Fruit fly (Drosophila melanogaster) whole organism, embryonic: ENCODE measurements around the gene rdo.

ENCODE experiments used
- CG10979 ChIP-seq: fragments of 200-800 bp; sonication (Bioruptor generic); optimal IDR thresholded peaks from 2 replicates; lab custom pipeline; 2018; ENCODE audit warnings: missing biosample characterization, mild to moderate bottlenecking, missing genetic modification characterization, moderate library complexity
- CG11560 ChIP-seq: fragments of 200-800 bp; sonication (Bioruptor generic); IDR thresholded peaks from 3 replicates; pipeline ENCODE4 v1.3.6; 2022; ENCODE audit warnings: missing biosample characterization, missing genetic modification characterization
- CG11696 ChIP-seq: fragments of 200-800 bp; sonication (Bioruptor generic); IDR thresholded peaks from 2 replicates; pipeline ENCODE4 v1.3.6; 2022; ENCODE audit warnings: missing biosample characterization, missing genetic modification characterization
- CG12769 ChIP-seq: fragments of 200-800 bp; sonication (Bioruptor generic); optimal IDR thresholded peaks from 2 replicates; lab custom pipeline; 2019; ENCODE audit warnings: missing biosample characterization, mild to moderate bottlenecking, missing genetic modification characterization, moderate library complexity
- CG14860 ChIP-seq: fragments of 200-800 bp; sonication (Bioruptor generic); IDR thresholded peaks from 3 replicates; pipeline ENCODE4 v1.3.6; 2022; ENCODE audit warnings: missing biosample characterization, missing genetic modification characterization; ENCODE audit not compliant: partially characterized antibody
- CG1832 ChIP-seq: fragments of 200-800 bp; sonication (Bioruptor generic); optimal IDR thresholded peaks from 2 replicates; lab custom pipeline; 2017; ENCODE audit warnings: missing biosample characterization, mild to moderate bottlenecking, missing genetic modification characterization, inconsistent platforms
- CG2120 ChIP-seq: fragments of 200-800 bp; sonication (Bioruptor generic); optimal IDR thresholded peaks from 3 replicates; lab custom pipeline; 2016; ENCODE audit warnings: missing biosample characterization, missing genetic modification characterization
- CG2202 ChIP-seq: fragments of 200-800 bp; sonication (Bioruptor generic); optimal IDR thresholded peaks from 2 replicates; lab custom pipeline; 2018; ENCODE audit warnings: missing biosample characterization, mild to moderate bottlenecking, missing genetic modification characterization
- CG4730 ChIP-seq: fragments of 200-800 bp; sonication (Bioruptor generic); IDR thresholded peaks from 2 replicates; pipeline ENCODE4 v1.3.6; 2022; ENCODE audit warnings: missing biosample characterization, missing genetic modification characterization
- CG8478 ChIP-seq: fragments of >200 bp; optimal IDR thresholded peaks from 2 replicates; lab custom pipeline; 2018
- CG9727 ChIP-seq: fragments of 200-800 bp; sonication (Bioruptor generic); optimal IDR thresholded peaks from 3 replicates; lab custom pipeline; 2017; ENCODE audit warnings: missing biosample characterization, mild to moderate bottlenecking, missing genetic modification characterization
- CTCF ChIP-seq: fragments of 200-800 bp; sonication (Bioruptor generic); optimal IDR thresholded peaks from 2 replicates; lab custom pipeline; 2017; ENCODE audit warnings: missing biosample characterization, mild to moderate bottlenecking, missing genetic modification characterization, moderate library complexity
- Dad ChIP-seq: fragments of 200-800 bp; sonication (Bioruptor generic); optimal IDR thresholded peaks from 3 replicates; lab custom pipeline; 2016; ENCODE audit warnings: missing biosample characterization, missing genetic modification characterization
- Elba2 ChIP-seq: fragments of 200-800 bp; sonication (Bioruptor generic); optimal IDR thresholded peaks from 3 replicates; lab custom pipeline; 2016; ENCODE audit warnings: missing biosample characterization, missing genetic modification characterization
- Ets65A ChIP-seq: fragments of 200-800 bp; sonication (Bioruptor generic); peaks from one replicate; lab custom pipeline; 2016; ENCODE audit warnings: missing biosample characterization, missing genetic modification characterization
- HmgZ ChIP-seq: fragments of 200-800 bp; sonication (Bioruptor generic); optimal IDR thresholded peaks from 2 replicates; lab custom pipeline; 2018; ENCODE audit warnings: missing biosample characterization, mild to moderate bottlenecking, missing genetic modification characterization
- Mrtf ChIP-seq: fragments of 200-800 bp; sonication (Bioruptor generic); IDR thresholded peaks from 3 replicates; pipeline ENCODE4 v1.3.6; 2022; ENCODE audit warnings: missing biosample characterization, missing genetic modification characterization
- NK7.1 ChIP-seq: fragments of 200-800 bp; sonication (Bioruptor generic); optimal IDR thresholded peaks from 3 replicates; lab custom pipeline; 2016; ENCODE audit warnings: missing biosample characterization, missing genetic modification characterization
- Oaz ChIP-seq: fragments of 200-800 bp; sonication (Bioruptor generic); IDR thresholded peaks from 2 replicates; pipeline ENCODE4 v1.3.6; 2022; ENCODE audit warnings: missing biosample characterization, missing genetic modification characterization
- Ptx1 ChIP-seq: fragments of 200-800 bp; sonication (Bioruptor generic); IDR thresholded peaks from 2 replicates; pipeline ENCODE4 v1.3.6; 2022; ENCODE audit warnings: missing biosample characterization, missing genetic modification characterization
- Sry-δ ChIP-seq: fragments of 200-800 bp; sonication (Bioruptor generic); optimal IDR thresholded peaks from 2 replicates; lab custom pipeline; 2016; ENCODE audit warnings: missing biosample characterization, missing genetic modification characterization
- YL-1 ChIP-seq: fragments of 200-800 bp; sonication (Bioruptor generic); optimal IDR thresholded peaks from 3 replicates; lab custom pipeline; 2017; ENCODE audit warnings: missing biosample characterization, mild to moderate bottlenecking, missing genetic modification characterization
- ara ChIP-seq: fragments of 200-800 bp; sonication (Bioruptor generic); IDR thresholded peaks from 2 replicates; pipeline ENCODE4 v1.3.6; 2022; ENCODE audit warnings: missing biosample characterization, missing genetic modification characterization
- ase ChIP-seq: fragments of 200-800 bp; sonication (Bioruptor generic); IDR thresholded peaks from 3 replicates; pipeline ENCODE4 v1.3.6; 2022; ENCODE audit warnings: missing biosample characterization, missing genetic modification characterization
- bbx ChIP-seq: fragments of 200-800 bp; sonication (Bioruptor generic); IDR thresholded peaks from 2 replicates; pipeline ENCODE4 v1.3.6; 2022; ENCODE audit warnings: missing biosample characterization, missing genetic modification characterization; ENCODE audit not compliant: partially characterized antibody
- crol ChIP-seq: fragments of 200-800 bp; sonication (Bioruptor generic); IDR thresholded peaks from 2 replicates; pipeline ENCODE4 v1.3.6; 2022; ENCODE audit warnings: missing biosample characterization, missing genetic modification characterization
- ewg ChIP-seq: fragments of 200-800 bp; sonication (Bioruptor generic); optimal IDR thresholded peaks from 3 replicates; lab custom pipeline; 2017; ENCODE audit warnings: mild to moderate bottlenecking, missing biosample characterization, missing genetic modification reagents, missing genetic modification characterization
- gsb ChIP-seq: fragments of 200-800 bp; sonication (Bioruptor generic); IDR thresholded peaks from 2 replicates; pipeline ENCODE4 v1.3.6; 2022; ENCODE audit warnings: missing biosample characterization, missing genetic modification characterization
- gt ChIP-seq: fragments of 200-800 bp; sonication (Bioruptor generic); IDR thresholded peaks from 2 replicates; pipeline ENCODE4 v1.3.6; 2022; ENCODE audit warnings: missing biosample characterization, missing genetic modification characterization
- hkb ChIP-seq, 2 experiments: fragments of 200-800 bp in 1 of 2; fragments of >200 bp in 1 of 2; sonication (Bioruptor generic) in 1 of 2; IDR thresholded peaks in 1 of 2; optimal IDR thresholded peaks in 1 of 2; 2 replicates each; pipeline versions ENCODE4 v1.3.6 to Lab custom; 2017 to 2022; ENCODE audit warnings: missing biosample characterization in 1 of 2, missing genetic modification characterization in 1 of 2
- lbe ChIP-seq: fragments of 200-800 bp; sonication (Bioruptor generic); optimal IDR thresholded peaks from 2 replicates; lab custom pipeline; 2016; ENCODE audit warnings: missing biosample characterization, mild to moderate bottlenecking, missing genetic modification characterization
- lilli ChIP-seq: fragments of 200-800 bp; sonication (Bioruptor generic); optimal IDR thresholded peaks from 3 replicates; lab custom pipeline; 2016; ENCODE audit warnings: missing biosample characterization, missing genetic modification characterization
- lola ChIP-seq, 3 experiments: fragments of >200 bp in 2 of 3; fragments of 200-800 bp in 1 of 3; sonication (Bioruptor generic) in 1 of 3; optimal IDR thresholded peaks; 2 replicates each; lab custom pipeline; 2017 to 2019; ENCODE audit warnings: missing biosample characterization in 3 of 3, missing genetic modification characterization in 3 of 3, mild to moderate bottlenecking in 1 of 3, moderate library complexity in 1 of 3
- org-1 ChIP-seq: fragments of 200-800 bp; sonication (Bioruptor generic); optimal IDR thresholded peaks from 2 replicates; lab custom pipeline; 2017; ENCODE audit warnings: missing biosample characterization, missing genetic modification characterization
- repo ChIP-seq: fragments of 200-800 bp; sonication (Bioruptor generic); optimal IDR thresholded peaks from 2 replicates; lab custom pipeline; 2016; ENCODE audit warnings: missing biosample characterization, missing genetic modification characterization
- scrt ChIP-seq: fragments of 200-800 bp; sonication (Bioruptor generic); optimal IDR thresholded peaks from 2 replicates; lab custom pipeline; 2018; ENCODE audit warnings: missing biosample characterization, mild to moderate bottlenecking, missing genetic modification characterization, moderate library complexity
- sens ChIP-seq: fragments of 200-800 bp; sonication (Bioruptor generic); peaks from one replicate; lab custom pipeline; 2016; ENCODE audit warnings: missing biosample characterization, missing genetic modification characterization
- tll ChIP-seq, 2 experiments: fragments of 200-800 bp in 1 of 2; fragments of >200 bp in 1 of 2; sonication (Bioruptor generic) in 1 of 2; optimal IDR thresholded peaks; 2 replicates each; lab custom pipeline; 2017 to 2019; ENCODE audit warnings: missing biosample characterization in 2 of 2, missing genetic modification characterization in 2 of 2, mild to moderate bottlenecking in 1 of 2, moderate library complexity in 1 of 2
- tna ChIP-seq: fragments of 200-800 bp; sonication (Bioruptor generic); IDR thresholded peaks from 2 replicates; pipeline ENCODE4 v1.3.6; 2022; ENCODE audit warnings: missing biosample characterization, missing genetic modification characterization; ENCODE audit not compliant: partially characterized antibody
- vfl ChIP-seq: fragments of 200-800 bp; sonication (Bioruptor generic); optimal IDR thresholded peaks from 2 replicates; lab custom pipeline; 2016; ENCODE audit warnings: missing biosample characterization, missing genetic modification characterization

Gene rdo

DNA sequence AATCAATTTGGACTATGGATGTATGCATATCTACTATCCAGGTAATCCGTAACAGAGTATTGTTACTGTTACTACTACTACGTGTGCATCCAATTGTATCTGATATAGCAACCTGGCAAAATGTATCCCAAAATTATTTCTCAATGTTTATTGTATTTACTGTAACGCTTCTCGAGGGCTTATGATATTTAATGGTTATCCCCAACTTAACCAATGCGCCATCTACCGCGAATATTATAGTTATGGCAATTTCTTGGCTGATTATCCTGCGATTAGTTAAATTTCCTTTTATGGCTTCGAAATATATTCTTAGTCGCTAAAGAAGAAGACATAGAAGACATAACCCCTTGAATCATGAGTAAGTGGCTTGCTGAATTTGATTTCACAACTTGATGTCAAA lies 48.5 kb upstream of the rdo start:
- TF ChIP-seq CTCF (peak; percentile 75), CG10979 (tag; lab: Kevin White, UChicago) (peak; percentile 64), Dad (GFP tag; lab: Kevin White, UChicago) (no peak)

DNA sequence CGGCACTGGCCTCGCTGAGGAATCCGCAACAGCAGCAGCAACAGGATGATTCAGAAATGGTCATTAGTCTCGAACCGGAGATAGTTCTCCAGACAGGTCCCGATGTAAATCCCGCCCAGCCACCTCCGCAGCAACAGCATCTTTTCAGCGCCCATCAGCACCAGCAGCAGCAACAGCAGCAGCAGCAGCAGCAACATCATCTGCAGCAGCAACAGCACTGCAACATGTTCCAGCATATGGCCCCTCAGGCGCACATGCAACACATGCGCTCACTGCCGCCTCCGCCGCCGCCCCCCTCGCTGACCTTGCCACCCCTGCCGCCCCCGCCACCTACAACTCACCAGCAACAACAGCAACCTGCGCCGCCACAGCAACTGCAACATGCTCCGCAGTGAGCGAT lies 39.2 kb upstream of the rdo start:
- TF ChIP-seq lbe (GFP tag; lab: Kevin White, UChicago) (no peak), Mrtf (GFP tag; lab: Robert Waterston, UW) (0 out of 3 replicates have a peak, but pooled peaks have one; percentile 25), crol (GFP tag; lab: Robert Waterston, UW) (peak; percentile 35; the same call in 1 of the 2 replicates)
- TF ChIP-seq, all 482 proteins: peak for 2

DNA sequence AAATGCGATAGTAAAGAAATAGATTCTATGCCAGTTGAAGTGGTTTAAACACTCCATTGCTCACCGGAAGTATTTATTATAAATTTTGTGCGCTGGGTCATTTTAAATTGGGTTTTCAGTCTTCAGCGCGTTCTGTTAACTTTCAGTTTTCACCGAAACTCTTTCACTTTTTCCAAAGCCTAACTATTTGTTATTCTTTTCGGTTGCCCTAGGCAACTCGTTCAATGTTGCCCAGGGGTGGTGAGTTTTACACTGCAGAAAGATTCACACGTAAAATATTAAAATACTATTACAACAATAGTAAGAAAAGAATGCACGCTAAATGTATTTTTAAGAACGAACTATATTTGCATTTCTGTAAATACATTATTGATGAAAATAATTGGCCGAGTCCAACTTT lies 29.8 kb upstream of the rdo start, which contains the start of gene btv:
Gene btv, minus strand, starts transcription at position 101 of the 400 bp plus-strand sequence.
- TF ChIP-seq repo (no peak), CG2120 (GFP tag; lab: Kevin White, UChicago) (no peak), lilli (GFP tag; lab: Kevin White, UChicago) (no peak), gsb (GFP tag; lab: Robert Waterston, UW) (no peak), sens (GFP tag; lab: Kevin White, UChicago) (peak; percentile 56), CG1832 (no peak)
- TF ChIP-seq, all 482 proteins: peak for 1

DNA sequence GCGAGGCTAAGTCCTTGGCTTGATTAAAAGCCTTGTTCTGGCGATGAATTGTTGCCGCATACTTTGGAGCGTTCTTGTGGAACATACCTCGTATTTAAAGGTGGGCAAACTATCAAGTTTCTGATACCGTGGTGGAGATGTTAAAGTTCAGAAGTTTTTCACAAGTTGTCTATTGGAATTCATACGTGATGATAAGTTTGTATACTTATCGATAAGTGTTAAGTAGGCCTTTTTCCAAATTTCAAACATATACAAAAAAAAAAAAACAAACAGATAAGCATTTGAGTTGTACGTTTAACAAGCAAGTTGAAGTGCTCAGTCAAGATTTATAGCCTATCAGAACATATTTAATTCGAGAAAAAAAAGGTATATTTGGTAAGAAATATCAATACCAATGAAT lies 26.1 kb upstream of the rdo start, which contains the start of gene CG5681:
Gene CG5681, plus strand, starts transcription at position 301 of the 400 bp plus-strand sequence.
- TF ChIP-seq Ptx1 (no peak), lilli (GFP tag; lab: Kevin White, UChicago) (no peak), Ets65A (peak; percentile 79)

DNA sequence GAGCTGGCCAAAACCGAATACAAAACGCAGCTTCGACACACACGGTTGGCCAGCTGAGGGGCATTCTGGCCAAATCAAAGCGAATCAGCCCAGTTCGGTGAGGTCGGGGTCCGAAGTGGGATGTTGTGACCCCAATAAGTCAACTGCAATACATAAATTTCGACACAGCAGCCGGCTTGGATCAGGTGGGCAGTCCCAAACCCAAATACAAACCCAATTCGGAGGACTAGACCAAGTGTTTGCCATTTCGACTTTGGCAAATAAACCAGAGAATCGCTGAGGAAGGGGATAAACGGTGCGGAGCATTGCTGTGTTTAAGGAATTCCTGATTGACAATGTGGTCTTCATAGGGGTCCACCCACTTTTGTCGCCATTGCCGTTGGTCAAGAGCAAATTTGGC lies 23.2 kb upstream of the rdo start:
- TF ChIP-seq YL-1 (GFP tag; lab: Kevin White, UChicago) (no peak), sens (GFP tag; lab: Kevin White, UChicago) (peak; percentile 29), CG8478 (lab: Kevin White, UChicago) (peak; percentile 77), lola (GFP tag; optimal IDR thresholded peaks at IDR 0.05; lab: Kevin White, UChicago) (no peak), HmgZ (tag; lab: Kevin White, UChicago) (no peak), hkb (optimal IDR thresholded peaks at IDR 0.05; lab: Kevin White, UChicago) (peak; percentile 60), hkb (GFP tag; IDR thresholded peaks at IDR 0.05; lab: Robert Waterston, UW) (no peak), Oaz (GFP tag; lab: Robert Waterston, UW) (no peak), CG9727 (GFP tag; lab: Kevin White, UChicago) (no peak), CG14860 (GFP tag; lab: Robert Waterston, UW) (0 out of 3 replicates have a peak, but pooled peaks have one; percentile 22)

DNA sequence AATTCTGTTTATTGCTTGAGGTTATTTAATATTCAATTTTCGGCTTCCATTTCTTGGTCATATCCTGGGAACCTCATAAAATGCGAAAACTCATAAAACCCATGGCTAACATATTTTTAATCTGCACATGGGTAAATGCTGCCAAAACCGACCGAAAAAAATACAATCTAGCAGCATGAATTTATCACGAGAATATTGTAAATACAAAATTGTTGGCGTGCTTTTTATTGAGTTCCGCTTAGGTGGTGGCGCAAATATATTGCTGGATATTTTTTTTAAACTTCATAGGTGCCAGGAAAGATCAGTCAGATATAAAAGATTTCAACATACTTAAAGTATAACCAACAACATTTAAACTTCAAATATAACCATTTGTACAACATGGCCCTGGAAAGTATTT lies 22.1 kb upstream of the rdo start, which contains the start of gene Prosbeta5R2:
Gene Prosbeta5R2, plus strand, starts transcription at position 301 of the 400 bp plus-strand sequence.
- TF ChIP-seq tna (GFP tag; lab: Robert Waterston, UW): no peak
- TF ChIP-seq bbx (GFP tag; lab: Robert Waterston, UW): no peak
- no peak for TF ChIP-seq gt (GFP tag; lab: Robert Waterston, UW)
- no peak for TF ChIP-seq CG4730 (GFP tag; lab: Robert Waterston, UW)
- peak; percentile 48 for TF ChIP-seq sens (GFP tag; lab: Kevin White, UChicago)

DNA sequence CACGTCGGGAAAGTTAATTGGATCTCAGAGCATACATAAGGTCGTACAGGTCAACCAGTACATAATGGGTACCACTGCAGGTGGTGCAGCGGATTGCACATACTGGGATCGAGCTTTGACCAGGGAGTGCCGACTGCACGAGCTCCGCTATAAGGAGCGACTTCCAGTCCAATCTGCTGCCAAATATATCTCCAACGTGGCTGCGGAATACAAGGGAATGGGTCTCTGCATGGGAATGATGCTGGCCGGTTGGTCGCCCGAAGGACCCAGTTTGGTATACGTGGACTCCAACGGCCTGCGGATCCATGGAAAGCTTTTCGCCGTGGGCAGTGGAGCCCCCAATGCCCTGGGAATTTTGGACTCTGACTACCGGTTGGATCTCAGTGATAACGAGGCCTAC lies 21.4 kb upstream of the rdo start:
- TF ChIP-seq ase (GFP tag; lab: Robert Waterston, UW) (peak; percentile 51; the same call in 1 of the 3 replicates), scrt (GFP tag; lab: Kevin White, UChicago) (no peak), NK7.1 (no peak), Ets65A (peak; percentile 65), CG11696 (GFP tag; lab: Robert Waterston, UW) (no peak), vfl (GFP tag; lab: Kevin White, UChicago) (no peak), CG2202 (tag; lab: Kevin White, UChicago) (no peak), Sry-δ (GFP tag; lab: Kevin White, UChicago) (no peak), ewg (GFP tag; lab: Kevin White, UChicago) (no peak), CG8478 (lab: Kevin White, UChicago) (peak; percentile 82), CG11560 (tag; lab: Robert Waterston, UW) (0 out of 3 replicates have a peak, but pooled peaks have one; percentile 11), ara (GFP tag; lab: Robert Waterston, UW) (peak; percentile 5; the same call in 1 of the 2 replicates), Elba2 (GFP tag; lab: Kevin White, UChicago) (no peak), tll (GFP tag; optimal IDR thresholded peaks at IDR 0.05; lab: Kevin White, UChicago) (peak in 1 of 2 experiments; percentile 61), org-1 (GFP tag; lab: Kevin White, UChicago) (no peak), CG12769 (no peak)
